Fruit fly (Drosophila melanogaster) whole organism, prepupa: ENCODE results near the gene CG44836.

ENCODE experiments used
- CG15336 ChIP-seq: fragments of 200-800 bp; sonication (Bioruptor generic); IDR thresholded peaks from 2 replicates; pipeline ENCODE4 v1.3.6; 2022; ENCODE audit warnings: missing biosample characterization, missing genetic modification characterization
- Eip78C ChIP-seq: fragments of 200-800 bp; sonication (Bioruptor generic); peaks from one replicate; lab custom pipeline; 2016; ENCODE audit warnings: missing biosample characterization, missing genetic modification characterization
- Eip93F ChIP-seq: fragments of 200-800 bp; sonication (Bioruptor generic); optimal IDR thresholded peaks from 2 replicates; lab custom pipeline; 2016; ENCODE audit warnings: missing biosample characterization, mild to moderate bottlenecking, missing genetic modification characterization
- Gug ChIP-seq: fragments of 200-800 bp; sonication (Bioruptor generic); IDR thresholded peaks from 2 replicates; pipeline ENCODE4 v1.3.6; 2022; ENCODE audit warnings: missing biosample characterization, missing genetic modification characterization
- Lpt ChIP-seq: fragments of 200-800 bp; sonication (Bioruptor generic); optimal IDR thresholded peaks from 3 replicates; lab custom pipeline; 2016; ENCODE audit warnings: missing biosample characterization, missing genetic modification characterization
- Met ChIP-seq: fragments of 200-800 bp; sonication (Bioruptor generic); optimal IDR thresholded peaks from 3 replicates; lab custom pipeline; 2016; ENCODE audit warnings: missing biosample characterization, missing genetic modification characterization
- achi ChIP-seq: fragments of 200-800 bp; sonication (Bioruptor generic); optimal IDR thresholded peaks from 3 replicates; lab custom pipeline; 2016; ENCODE audit warnings: missing biosample characterization, missing genetic modification characterization
- fd59A ChIP-seq: fragments of 200-800 bp; sonication (Bioruptor generic); optimal IDR thresholded peaks from 2 replicates; lab custom pipeline; 2017; ENCODE audit warnings: missing biosample characterization, mild to moderate bottlenecking, missing genetic modification characterization, missing genetic modification reagents
- fd85E ChIP-seq: fragments of 200-800 bp; sonication (Bioruptor generic); optimal IDR thresholded peaks from 3 replicates; lab custom pipeline; 2016; ENCODE audit warnings: missing biosample characterization, missing genetic modification characterization
- ss ChIP-seq, 2 experiments: fragments of 200-800 bp; sonication (Bioruptor generic); optimal IDR thresholded peaks; 2 replicates in 1 of 2; 3 replicates in 1 of 2; lab custom pipeline; 2017 to 2018; ENCODE audit warnings: mild to moderate bottlenecking in 2 of 2, missing biosample characterization in 2 of 2, missing genetic modification characterization in 2 of 2, moderate library complexity in 1 of 2

- TF ChIP-seq fd85E (no peak), Eip78C (GFP tag; lab: Kevin White, UChicago) (no peak), fd59A (GFP tag; lab: Kevin White, UChicago) (no peak), Eip93F (GFP tag; lab: Kevin White, UChicago) (no peak), Met (GFP tag; lab: Kevin White, UChicago) (no peak), Gug (no peak), CG15336 (GFP tag; lab: Robert Waterston, UW) (no peak), ss (GFP tag; optimal IDR thresholded peaks at IDR 0.05; lab: Kevin White, UChicago) (no peak), Lpt (GFP tag; lab: Kevin White, UChicago) (no peak), achi (GFP tag; lab: Kevin White, UChicago) (no peak)
Observed at dm6 chr3L:16393700-16394099, 6.4 kb downstream of the CG44836 start.
